Fruit fly (Drosophila melanogaster) whole organism, embryonic: ENCODE measurements around the gene Rpp14a.
A peak's percentile ranks its signal among the peaks of the same experiment; 100 is the strongest.

Experiments used
- BEAF-32 ChIP-seq: fragments of 200-800 bp; sonication (Bioruptor generic); optimal IDR thresholded peaks from 3 replicates; lab custom pipeline; 2017; ENCODE audit warnings: missing biosample characterization, missing genetic modification characterization, mild to moderate bottlenecking, moderate library complexity, missing genetic modification reagents
- BtbVII ChIP-seq: fragments of 200-800 bp; sonication (Bioruptor generic); optimal IDR thresholded peaks from 3 replicates; lab custom pipeline; 2017; ENCODE audit warnings: missing biosample characterization, mild to moderate bottlenecking, missing genetic modification characterization
- CG10274 ChIP-seq: fragments of 200-800 bp; sonication (Bioruptor generic); optimal IDR thresholded peaks from 3 replicates; lab custom pipeline; 2017; ENCODE audit warnings: missing biosample characterization, mild to moderate bottlenecking, missing genetic modification characterization
- CG10654 ChIP-seq: fragments of 200-800 bp; sonication (Bioruptor generic); optimal IDR thresholded peaks from 2 replicates; lab custom pipeline; 2016; ENCODE audit warnings: missing biosample characterization, missing genetic modification characterization
- CG11695 ChIP-seq: fragments of 200-800 bp; sonication (Bioruptor generic); IDR thresholded peaks from 3 replicates; pipeline ENCODE4 v1.3.6; 2022; ENCODE audit warnings: missing biosample characterization, missing genetic modification characterization
- CG11696 ChIP-seq: fragments of 200-800 bp; sonication (Bioruptor generic); IDR thresholded peaks from 2 replicates; pipeline ENCODE4 v1.3.6; 2022; ENCODE audit warnings: missing biosample characterization, missing genetic modification characterization
- CG12071 ChIP-seq: fragments of 200-800 bp; sonication (Bioruptor generic); optimal IDR thresholded peaks from 3 replicates; lab custom pipeline; 2018; ENCODE audit warnings: missing biosample characterization, mild to moderate bottlenecking, missing genetic modification characterization
- CG12219 ChIP-seq: fragments of 200-800 bp; sonication (Bioruptor generic); optimal IDR thresholded peaks from 3 replicates; lab custom pipeline; 2018; ENCODE audit warnings: missing biosample characterization, mild to moderate bottlenecking, missing genetic modification characterization
- CG14441 ChIP-seq: fragments of 200-800 bp; sonication (Bioruptor generic); IDR thresholded peaks from 2 replicates; pipeline ENCODE4 v1.3.6; 2022; ENCODE audit warnings: missing biosample characterization, missing genetic modification characterization
- CG15479 ChIP-seq: fragments of 200-800 bp; sonication (Bioruptor generic); optimal IDR thresholded peaks from 3 replicates; lab custom pipeline; 2019; ENCODE audit warnings: missing biosample characterization, mild to moderate bottlenecking, missing genetic modification characterization, moderate library complexity
- CG17186 ChIP-seq: fragments of 200-800 bp; sonication (Bioruptor generic); optimal IDR thresholded peaks from 3 replicates; lab custom pipeline; 2017; ENCODE audit warnings: missing biosample characterization, missing genetic modification reagents, missing genetic modification characterization
- CG18764 ChIP-seq: fragments of 200-800 bp; sonication (Bioruptor generic); optimal IDR thresholded peaks from 3 replicates; lab custom pipeline; 2016; ENCODE audit warnings: missing biosample characterization, missing genetic modification characterization
- CG2712 ChIP-seq: fragments of 200-800 bp; optimal IDR thresholded peaks from 3 replicates; lab custom pipeline; 2019; ENCODE audit warnings: missing biosample characterization, mild to moderate bottlenecking, missing genetic modification characterization, moderate library complexity
- CG30020 ChIP-seq: fragments of 200-800 bp; optimal IDR thresholded peaks from 2 replicates; lab custom pipeline; 2019; ENCODE audit warnings: missing biosample characterization, mild to moderate bottlenecking, missing genetic modification characterization, moderate library complexity
- CG3065 ChIP-seq: fragments of 200-800 bp; sonication (Bioruptor generic); optimal IDR thresholded peaks from 2 replicates; lab custom pipeline; 2016; ENCODE audit warnings: missing biosample characterization, missing genetic modification characterization
- CG32772 ChIP-seq: fragments of 200-800 bp; sonication (Bioruptor generic); IDR thresholded peaks from 2 replicates; pipeline ENCODE4 v1.3.6; 2022; ENCODE audit warnings: missing biosample characterization, missing genetic modification characterization
- CG34422 ChIP-seq: fragments of 200-800 bp; sonication (Bioruptor generic); IDR thresholded peaks from 3 replicates; pipeline ENCODE4 v1.3.6; 2022; ENCODE audit warnings: missing biosample characterization, missing genetic modification characterization
- CG42726 ChIP-seq: fragments of 200-800 bp; sonication (Bioruptor generic); IDR thresholded peaks from 2 replicates; pipeline ENCODE4 v1.3.6; 2022; ENCODE audit warnings: missing biosample characterization, missing genetic modification characterization; ENCODE audit not compliant: partially characterized antibody
- CG5180 ChIP-seq: fragments of 200-800 bp; sonication (Bioruptor generic); optimal IDR thresholded peaks from 3 replicates; lab custom pipeline; 2017; ENCODE audit warnings: missing biosample characterization, missing genetic modification characterization, mild to moderate bottlenecking, moderate library complexity, missing genetic modification reagents
- CG6254 ChIP-seq: fragments of 200-800 bp; sonication (Bioruptor generic); optimal IDR thresholded peaks from 3 replicates; lab custom pipeline; 2017; ENCODE audit warnings: mild to moderate bottlenecking, missing biosample characterization, missing genetic modification reagents, missing genetic modification characterization
- CG7372 ChIP-seq: fragments of 200-800 bp; sonication (Bioruptor generic); IDR thresholded peaks from 2 replicates; pipeline ENCODE4 v1.3.6; 2022; ENCODE audit warnings: missing biosample characterization, missing genetic modification characterization
- CG7928 ChIP-seq: fragments of 200-800 bp; sonication (Bioruptor generic); optimal IDR thresholded peaks from 2 replicates; lab custom pipeline; 2017; ENCODE audit warnings: missing biosample characterization, mild to moderate bottlenecking, missing genetic modification characterization
- CG8281 ChIP-seq: fragments of 200-800 bp; sonication (Bioruptor generic); optimal IDR thresholded peaks from 2 replicates; lab custom pipeline; 2018; ENCODE audit warnings: missing biosample characterization, mild to moderate bottlenecking, missing genetic modification characterization, moderate library complexity
- CG8359 ChIP-seq: fragments of 200-800 bp; sonication (Bioruptor generic); optimal IDR thresholded peaks from 2 replicates; lab custom pipeline; 2017; ENCODE audit warnings: missing biosample characterization, mild to moderate bottlenecking, missing genetic modification characterization, borderline replicate concordance
- CG8924 ChIP-seq: fragments of 200-800 bp; optimal IDR thresholded peaks from 3 replicates; lab custom pipeline; 2019; ENCODE audit warnings: missing biosample characterization, mild to moderate bottlenecking, missing genetic modification characterization, moderate library complexity
- CHES-1-like ChIP-seq: fragments of 200-800 bp; sonication (Bioruptor generic); optimal IDR thresholded peaks from 2 replicates; lab custom pipeline; 2016; ENCODE audit warnings: missing biosample characterization, missing genetic modification characterization
- Ets65A ChIP-seq: fragments of 200-800 bp; sonication (Bioruptor generic); peaks from one replicate; lab custom pipeline; 2016; ENCODE audit warnings: missing biosample characterization, missing genetic modification characterization
- Fer1 ChIP-seq: fragments of 200-800 bp; sonication (Bioruptor generic); optimal IDR thresholded peaks from 2 replicates; lab custom pipeline; 2017; ENCODE audit warnings: missing biosample characterization, mild to moderate bottlenecking, missing genetic modification characterization
- Kr ChIP-seq: fragments of 200-800 bp; sonication (Bioruptor generic); optimal IDR thresholded peaks from 2 replicates; lab custom pipeline; 2017; ENCODE audit warnings: missing biosample characterization, mild to moderate bottlenecking, missing genetic modification characterization
- Mes4 ChIP-seq: fragments of 200-800 bp; sonication (Bioruptor generic); optimal IDR thresholded peaks from 2 replicates; lab custom pipeline; 2016; ENCODE audit warnings: missing biosample characterization, missing genetic modification characterization
- NFAT ChIP-seq: fragments of 200-800 bp; sonication (Bioruptor generic); IDR thresholded peaks from 2 replicates; pipeline ENCODE4 v1.3.6; 2022; ENCODE audit warnings: missing biosample characterization, missing genetic modification characterization
- Oli ChIP-seq: fragments of 200-800 bp; sonication (Bioruptor generic); optimal IDR thresholded peaks from 2 replicates; lab custom pipeline; 2018; ENCODE audit warnings: missing biosample characterization, mild to moderate bottlenecking, missing genetic modification characterization, moderate library complexity
- Optix ChIP-seq: fragments of 200-800 bp; sonication (Bioruptor generic); IDR thresholded peaks from 3 replicates; pipeline ENCODE4 v1.3.6; 2022; ENCODE audit warnings: missing biosample characterization, missing genetic modification characterization
- Xbp1 ChIP-seq: fragments of 200-800 bp; sonication (Bioruptor generic); optimal IDR thresholded peaks from 3 replicates; lab custom pipeline; 2016; ENCODE audit warnings: missing biosample characterization, mild to moderate bottlenecking, missing genetic modification characterization
- ab ChIP-seq: fragments of 200-800 bp; sonication (Bioruptor generic); optimal IDR thresholded peaks from 2 replicates; lab custom pipeline; 2016; ENCODE audit warnings: missing biosample characterization, missing genetic modification characterization
- al ChIP-seq: fragments of 200-800 bp; sonication (Bioruptor generic); IDR thresholded peaks from 2 replicates; pipeline ENCODE4 v1.3.6; 2022; ENCODE audit warnings: missing biosample characterization, missing genetic modification characterization
- bab2 ChIP-seq: fragments of 200-800 bp; sonication (Bioruptor generic); optimal IDR thresholded peaks from 2 replicates; lab custom pipeline; 2016; ENCODE audit warnings: missing biosample characterization, missing genetic modification characterization
- cato ChIP-seq: fragments of 200-800 bp; sonication (Bioruptor generic); optimal IDR thresholded peaks from 2 replicates; lab custom pipeline; 2016; ENCODE audit warnings: missing biosample characterization, missing genetic modification characterization, borderline replicate concordance
- ci ChIP-seq: fragments of 200-800 bp; sonication (Bioruptor generic); IDR thresholded peaks from 3 replicates; pipeline ENCODE4 v1.3.6; 2022; ENCODE audit warnings: missing biosample characterization, missing genetic modification characterization
- danr ChIP-seq: fragments of 200-800 bp; sonication (Bioruptor generic); IDR thresholded peaks from 2 replicates; pipeline ENCODE4 v1.3.6; 2022; ENCODE audit warnings: missing biosample characterization, missing genetic modification characterization
- dmrt99B ChIP-seq: fragments of 200-800 bp; sonication (Bioruptor generic); optimal IDR thresholded peaks from 2 replicates; lab custom pipeline; 2018; ENCODE audit warnings: missing biosample characterization, mild to moderate bottlenecking, missing genetic modification characterization, moderate library complexity
- dpn ChIP-seq, 2 experiments: fragments of 200-800 bp; sonication (Bioruptor generic); optimal IDR thresholded peaks; 3 replicates each; lab custom pipeline; 2016; ENCODE audit warnings: missing biosample characterization in 2 of 2, missing genetic modification characterization in 2 of 2
- dysf ChIP-seq: fragments of 200-800 bp; sonication (Bioruptor generic); IDR thresholded peaks from 3 replicates; pipeline ENCODE4 v1.3.6; 2022; ENCODE audit warnings: missing biosample characterization, missing genetic modification characterization
- gcm ChIP-seq: fragments of 200-800 bp; sonication (Bioruptor generic); optimal IDR thresholded peaks from 2 replicates; lab custom pipeline; 2019; ENCODE audit warnings: missing biosample characterization, mild to moderate bottlenecking, missing genetic modification characterization, moderate library complexity
- pnt ChIP-seq: fragments of 200-800 bp; sonication (Bioruptor generic); optimal IDR thresholded peaks from 3 replicates; lab custom pipeline; 2016; ENCODE audit warnings: missing biosample characterization, missing genetic modification characterization
- prd ChIP-seq, 3 experiments: fragments of >200 bp in 2 of 3; fragments of 200-800 bp in 1 of 3; sonication (Bioruptor generic) in 1 of 3; optimal IDR thresholded peaks in 2 of 3; IDR thresholded peaks in 1 of 3; 2 replicates in 2 of 3; 3 replicates in 1 of 3; pipeline versions ENCODE4 v1.3.6 to Lab custom; 2017 to 2022; ENCODE audit warnings: missing biosample characterization in 1 of 3, missing genetic modification characterization in 1 of 3
- pros ChIP-seq: fragments of 200-800 bp; sonication (Bioruptor generic); optimal IDR thresholded peaks from 3 replicates; lab custom pipeline; 2019; ENCODE audit warnings: missing biosample characterization, mild to moderate bottlenecking, missing genetic modification characterization, moderate library complexity
- salm ChIP-seq: fragments of 200-800 bp; sonication (Bioruptor generic); optimal IDR thresholded peaks from 2 replicates; lab custom pipeline; 2018; ENCODE audit warnings: missing biosample characterization, mild to moderate bottlenecking, missing genetic modification characterization
- tup ChIP-seq: fragments of 200-800 bp; sonication (Bioruptor generic); optimal IDR thresholded peaks from 2 replicates; lab custom pipeline; 2016; ENCODE audit warnings: missing biosample characterization, mild to moderate bottlenecking, missing genetic modification characterization, moderate library complexity
- tx ChIP-seq: fragments of 200-800 bp; sonication (Bioruptor generic); optimal IDR thresholded peaks from 2 replicates; lab custom pipeline; 2016; ENCODE audit warnings: missing biosample characterization, missing genetic modification characterization

The Rpp14a gene

dm6 chr3R:30052455-30053046 lies 4.1 kb upstream of the Rpp14a start, which contains the start of gene Jasper (continued):
- TF ChIP-seq NFAT (GFP tag; lab: Robert Waterston, UW) (no peak), salm (no peak), prd (optimal IDR thresholded peaks at IDR 0.05; lab: Kevin White, UChicago) (no peak), prd (GFP tag; IDR thresholded peaks at IDR 0.05; lab: Robert Waterston, UW) (0 out of 3 replicates have a peak, but pooled peaks have one; percentile 12), CG6254 (peak; percentile 71), tx (GFP tag; lab: Kevin White, UChicago) (no peak), BEAF-32 (GFP tag; lab: Kevin White, UChicago) (peak; percentile 62), CG11695 (GFP tag; lab: Robert Waterston, UW) (no peak), CG8924 (tag; lab: Kevin White, UChicago) (no peak), Fer1 (GFP tag; lab: Kevin White, UChicago) (no peak), Mes4 (no peak), dmrt99B (tag; lab: Kevin White, UChicago) (no peak), CG3065 (GFP tag; lab: Kevin White, UChicago) (no peak), CG10274 (GFP tag; lab: Kevin White, UChicago) (no peak), CG8281 (tag; lab: Kevin White, UChicago) (no peak), pros (GFP tag; lab: Kevin White, UChicago) (no peak), Ets65A (GFP tag; lab: Kevin White, UChicago) (no peak), CG34422 (GFP tag; lab: Robert Waterston, UW) (peak; percentile 67; the same call in 1 of the 3 replicates), ab (GFP tag; lab: Kevin White, UChicago) (no peak), cato (GFP tag; lab: Kevin White, UChicago) (no peak), CG2712 (tag; lab: Kevin White, UChicago) (peak; percentile 63), Oli (no peak), danr (GFP tag; lab: Robert Waterston, UW) (no peak), CG15479 (no peak), CG11696 (no peak), pnt (GFP tag; lab: Kevin White, UChicago) (no peak), ci (GFP tag; lab: Robert Waterston, UW) (0 out of 3 replicates have a peak, but pooled peaks have one; percentile 13), CG30020 (peak; percentile 21), Optix (GFP tag; lab: Robert Waterston, UW) (no peak), al (GFP tag; lab: Robert Waterston, UW) (no peak), gcm (GFP tag; lab: Kevin White, UChicago) (no peak), tup (no peak), dpn (GFP tag; optimal IDR thresholded peaks at IDR 0.05; lab: Kevin White, UChicago) (peak in 1 of 2 experiments; percentile 40), CG7372 (GFP tag; lab: Robert Waterston, UW) (no peak), CG32772 (no peak), CG18764 (GFP tag; lab: Kevin White, UChicago) (no peak), dysf (GFP tag; lab: Robert Waterston, UW) (no peak), Kr (GFP tag; lab: Kevin White, UChicago) (no peak), CG5180 (GFP tag; lab: Kevin White, UChicago) (no peak), CG10654 (GFP tag; lab: Kevin White, UChicago) (peak; percentile 18), CG12071 (GFP tag; lab: Kevin White, UChicago) (no peak), CG8359 (GFP tag; lab: Kevin White, UChicago) (no peak), CG14441 (GFP tag; lab: Robert Waterston, UW) (no peak), CG12219 (no peak), CG7928 (GFP tag; lab: Kevin White, UChicago) (no peak), BtbVII (no peak), bab2 (no peak), CHES-1-like (peak; percentile 79), CG42726 (GFP tag; lab: Robert Waterston, UW) (no peak), Xbp1 (GFP tag; lab: Kevin White, UChicago) (no peak), CG17186 (GFP tag; lab: Kevin White, UChicago) (peak; percentile 94)
